Worm (Caenorhabditis elegans): ENCODE data around the gene Y41D4A.7.
A peak's percentile ranks its signal among the peaks of the same experiment; 100 is the strongest.

Y41D4A.7 gene

DNA sequence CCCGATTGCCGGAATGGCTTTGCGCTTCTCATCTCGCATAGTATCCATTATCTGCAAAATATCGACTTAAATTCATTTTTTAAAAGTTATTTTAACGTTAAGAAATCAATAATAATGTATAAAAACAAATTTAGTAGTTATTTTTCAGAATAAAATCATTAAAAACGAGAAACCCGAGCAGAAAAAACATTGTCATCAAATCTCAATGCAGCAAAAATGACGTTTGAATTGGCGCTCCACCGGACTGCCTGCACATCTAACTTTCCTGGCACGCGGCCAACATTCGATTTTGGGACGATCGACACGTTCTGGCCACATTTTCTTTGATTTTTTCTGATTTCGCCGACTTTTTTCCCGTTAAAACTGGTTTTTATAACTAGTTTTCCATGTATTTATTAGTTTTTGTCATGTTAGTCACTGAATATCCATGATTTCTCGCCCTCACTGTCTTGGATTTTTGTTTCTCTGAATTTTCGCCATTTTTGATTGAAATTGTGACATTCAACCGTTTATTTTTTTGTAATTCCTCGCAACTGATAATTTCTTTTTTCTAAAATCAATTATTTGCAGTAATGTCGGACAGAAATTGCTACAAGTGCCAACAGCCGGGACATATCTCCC lies 51.6 kb downstream of the Y41D4A.7 start, which contains the start of the genes pbs-1 and K08D12.3 (continued):
- TF ChIP-seq mdt-29 (GFP tag; IDR thresholded peaks at IDR 0.05) (no peak), nhr-77 (tag; optimal IDR thresholded peaks at IDR 0.05) (peak; percentile 14), zag-1 (tag; optimal IDR thresholded peaks at IDR 0.05) (no peak), zip-11 (GFP tag; IDR thresholded peaks at IDR 0.05) (no peak), jun-1 (tag; optimal IDR thresholded peaks at IDR 0.05) (no peak), dve-1 (tag; optimal IDR thresholded peaks at IDR 0.05; ENCODE audit: insufficient read depth) (peak; percentile 88), ama-1 (optimal IDR thresholded peaks at IDR 0.05) (peak; percentile 27), vab-7 (GFP tag; IDR thresholded peaks at IDR 0.05) (no peak)

DNA sequence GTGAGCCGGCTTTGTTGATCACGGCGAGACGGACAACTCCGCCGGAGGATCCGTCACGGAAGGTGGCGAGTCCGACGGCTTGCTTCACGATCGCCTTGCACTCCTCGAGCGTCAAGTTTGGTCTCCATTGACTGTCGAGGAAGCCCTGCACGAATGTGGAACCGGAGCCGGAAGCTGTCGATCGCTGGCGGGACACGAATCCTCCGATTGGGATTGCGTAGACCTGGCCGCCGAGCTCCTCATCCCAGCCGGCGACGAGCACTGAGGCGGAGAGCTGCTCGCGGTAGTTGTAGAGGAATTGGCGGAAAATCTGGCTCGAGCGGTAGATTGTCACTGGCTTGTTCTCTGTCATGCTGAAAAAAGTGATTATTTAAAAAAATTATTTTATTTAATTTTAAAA lies 52.4 kb downstream of the Y41D4A.7 start:
- TF ChIP-seq F10B5.3 (tag; optimal IDR thresholded peaks at IDR 0.05) (no peak), ces-1 (GFP tag; optimal IDR thresholded peaks at IDR 0.05) (no peak), fos-1 (tag; optimal IDR thresholded peaks at IDR 0.05) (no peak), ztf-7 (tag; optimal IDR thresholded peaks at IDR 0.05) (no peak), egl-43 (GFP tag; IDR thresholded peaks at IDR 0.05) (0 out of 2 replicates have a peak, but pooled peaks have one; percentile 6), nhr-111 (GFP tag; optimal IDR thresholded peaks at IDR 0.05) (no peak), saeg-2 (GFP tag; IDR thresholded peaks at IDR 0.05) (no peak), zfp-2 (tag; optimal IDR thresholded peaks at IDR 0.05) (no peak), dmd-8 (GFP tag; IDR thresholded peaks at IDR 0.05) (0 out of 2 replicates have a peak, but pooled peaks have one; percentile 42), tag-97 (GFP tag; IDR thresholded peaks at IDR 0.05) (no peak), dmd-6 (GFP tag; IDR thresholded peaks at IDR 0.05) (no peak), aly-2 (tag; optimal IDR thresholded peaks at IDR 0.05) (no peak), lin-29 (GFP tag; IDR thresholded peaks at IDR 0.05) (no peak), ctbp-1 (GFP tag; IDR thresholded peaks at IDR 0.05) (no peak), daf-8 (GFP tag; IDR thresholded peaks at IDR 0.05) (no peak), set-16 (GFP tag; IDR thresholded peaks at IDR 0.05) (peak; percentile 96), R02D3.7 (tag; optimal IDR thresholded peaks at IDR 0.05) (no peak)

ce11 chrIV:1708426-1708826 lies 52.9 kb downstream of the Y41D4A.7 start:
- TF ChIP-seq ZK546.5 (tag; optimal IDR thresholded peaks at IDR 0.05) (peak in 1 of 2 experiments; percentile 46), ceh-62 (tag; optimal IDR thresholded peaks at IDR 0.05) (no peak), snpc-1.2 (GFP tag; IDR thresholded peaks at IDR 0.05) (peak; percentile 56; the same call in 1 of the 2 replicates), F49E8.2 (tag; optimal IDR thresholded peaks at IDR 0.05; ENCODE audit: borderline replicate concordance) (peak; percentile 52), T26A8.4 (GFP tag; IDR thresholded peaks at IDR 0.05) (peak; percentile 46), fos-1 (tag; optimal IDR thresholded peaks at IDR 0.05) (no peak), dmd-8 (GFP tag; IDR thresholded peaks at IDR 0.05) (0 out of 2 replicates have a peak, but pooled peaks have one; percentile 53), set-16 (GFP tag; IDR thresholded peaks at IDR 0.05) (no peak), nhr-25 (tag; optimal IDR thresholded peaks at IDR 0.05; ENCODE audit: borderline replicate concordance, insufficient read depth) (peak; percentile 5), daf-16 (GFP tag; optimal IDR thresholded peaks at IDR 0.05) (no peak), daf-16 (tag; optimal IDR thresholded peaks at IDR 0.05) (peak; percentile 30), unc-62 (GFP tag; optimal IDR thresholded peaks at IDR 0.05 in 1 of 2) (peak in 1 of 2 experiments; percentile 68), unc-62 (tag; optimal IDR thresholded peaks at IDR 0.05) (no peak), dve-1 (tag; optimal IDR thresholded peaks at IDR 0.05; ENCODE audit: insufficient read depth) (peak; percentile 44), pha-4 (GFP tag; IDR thresholded peaks at IDR 0.05) (peak; percentile 65; the same call in 1 of the 2 replicates), pha-4 (tag; optimal IDR thresholded peaks at IDR 0.05) (no peak), aly-2 (tag; optimal IDR thresholded peaks at IDR 0.05) (no peak), Y48G9A.11 (GFP tag; IDR thresholded peaks at IDR 0.05) (0 out of 2 replicates have a peak, but pooled peaks have one; percentile 37), lin-38 (GFP tag; IDR thresholded peaks at IDR 0.05) (peak; percentile 67), arid-1 (GFP tag; conservative IDR thresholded peaks at IDR 0.05) (0 out of 2 replicates have a peak, but pooled peaks have one; percentile 5), daf-12 (tag; optimal IDR thresholded peaks at IDR 0.05) (no peak), lin-13 (GFP tag; optimal IDR thresholded peaks at IDR 0.05) (peak; percentile 35), duxl-1 (tag; optimal IDR thresholded peaks at IDR 0.05; ENCODE audit: poor library complexity) (peak; percentile 20), ama-1 (optimal IDR thresholded peaks at IDR 0.05) (peak; percentile 67), mes-2 (tag; optimal IDR thresholded peaks at IDR 0.05; ENCODE audit: poor library complexity, severe bottlenecking) (peak; percentile 20), nhr-48 (tag; optimal IDR thresholded peaks at IDR 0.05) (peak; percentile 5), dpl-1 (GFP tag; optimal IDR thresholded peaks at IDR 0.05) (no peak)
